Fruit fly (Drosophila melanogaster): ENCODE measurements around the gene CG34135.

- TF ChIP-seq usp (GFP tag; optimal IDR thresholded peaks at IDR 0.05) (no peak), EcR (GFP tag; optimal IDR thresholded peaks at IDR 0.05) (no peak), psq (optimal IDR thresholded peaks at IDR 0.05) (no peak), CG8478 (optimal IDR thresholded peaks at IDR 0.05) (no peak), Dll (optimal IDR thresholded peaks at IDR 0.05) (no peak), pan (optimal IDR thresholded peaks at IDR 0.05) (no peak)
These were observed 63.3 kb downstream of the CG34135 start for dm6 chr3R:8704669-8705068.

Measured in whole organism.